Worm (Caenorhabditis elegans) whole organism, L2 larva: ENCODE data around the gene ndx-9.

Experiments used
- C34F6.9 ChIP-seq: fragments of 150-350 bp; optimal IDR thresholded peaks from 2 replicates; lab custom pipeline; 2014; ENCODE audit warnings: missing biosample characterization, missing genetic modification characterization
- F13H6.1 ChIP-seq: sonication (generic microtip); optimal IDR thresholded peaks from 2 replicates; lab custom pipeline; 2016; ENCODE audit warnings: missing genetic modification characterization, missing compliant biosample characterization
- R02D3.7 ChIP-seq: fragments of 150-350 bp; optimal IDR thresholded peaks from 2 replicates; lab custom pipeline; 2014; ENCODE audit warnings: missing biosample characterization, missing genetic modification characterization
- Y55F3AM.14 ChIP-seq: fragments of 200-800 bp; sonication (Bioruptor generic); optimal IDR thresholded peaks from 2 replicates; lab custom pipeline; 2018; ENCODE audit warnings: mild to moderate bottlenecking, missing genetic modification characterization, missing compliant biosample characterization
- alr-1 ChIP-seq: fragments of 150-350 bp; optimal IDR thresholded peaks from 2 replicates; lab custom pipeline; 2014; ENCODE audit warnings: missing biosample characterization, missing genetic modification characterization
- aly-2 ChIP-seq: fragments of 150-350 bp; optimal IDR thresholded peaks from 2 replicates; lab custom pipeline; 2014; ENCODE audit warnings: missing biosample characterization, missing genetic modification characterization
- ama-1 ChIP-seq: fragments of 150-350 bp; optimal IDR thresholded peaks from 2 replicates; lab custom pipeline; 2018; ENCODE audit warnings: inconsistent platforms
- ceh-82 ChIP-seq: fragments of 150-350 bp; optimal IDR thresholded peaks from 2 replicates; lab custom pipeline; 2014; ENCODE audit warnings: missing biosample characterization, missing genetic modification characterization
- crh-2 ChIP-seq: sonication (generic microtip); optimal IDR thresholded peaks from 2 replicates; lab custom pipeline; 2017; ENCODE audit warnings: missing biosample characterization, missing genetic modification characterization
- dmd-4 ChIP-seq: sonication (generic microtip); optimal IDR thresholded peaks from 2 replicates; lab custom pipeline; 2017; ENCODE audit warnings: missing biosample characterization, missing genetic modification characterization
- elt-1 ChIP-seq: fragments of 150-350 bp; optimal IDR thresholded peaks from 2 replicates; lab custom pipeline; 2014; ENCODE audit warnings: missing biosample characterization, missing genetic modification characterization
- elt-3 ChIP-seq: sonication (generic microtip); optimal IDR thresholded peaks from 2 replicates; lab custom pipeline; 2017; ENCODE audit warnings: missing biosample characterization, missing genetic modification characterization
- fos-1 ChIP-seq: fragments of 150-350 bp; optimal IDR thresholded peaks from 2 replicates; lab custom pipeline; 2014; ENCODE audit warnings: missing biosample characterization, missing genetic modification characterization
- gmeb-1 ChIP-seq: fragments of 150-350 bp; optimal IDR thresholded peaks from 2 replicates; lab custom pipeline; 2014; ENCODE audit warnings: missing biosample characterization, missing genetic modification characterization
- lin-11 ChIP-seq: fragments of 150-350 bp; sonication (generic microtip); optimal IDR thresholded peaks from 2 replicates; lab custom pipeline; 2014; ENCODE audit warnings: missing biosample characterization, missing genetic modification characterization, inconsistent platforms, mixed read lengths
- lin-13 ChIP-seq: fragments of 150-350 bp; optimal IDR thresholded peaks from 2 replicates; lab custom pipeline; 2014; ENCODE audit warnings: missing biosample characterization, missing genetic modification reagents, missing genetic modification characterization
- lin-39 ChIP-seq: fragments of 150-350 bp; optimal IDR thresholded peaks from 2 replicates; lab custom pipeline; 2014; ENCODE audit warnings: missing biosample characterization, missing genetic modification reagents, missing genetic modification characterization
- lsy-2 ChIP-seq, 2 experiments: fragments of 150-350 bp in 1 of 2; sonication (generic microtip) in 1 of 2; optimal IDR thresholded peaks; 2 replicates each; lab custom pipeline; 2014 to 2017; ENCODE audit warnings: missing biosample characterization in 2 of 2, missing genetic modification characterization in 2 of 2
- mab-5 ChIP-seq: fragments of 150-350 bp; optimal IDR thresholded peaks from 2 replicates; lab custom pipeline; 2014; ENCODE audit warnings: missing biosample characterization, missing genetic modification characterization
- mbf-1 ChIP-seq: sonication (generic microtip); optimal IDR thresholded peaks from 2 replicates; lab custom pipeline; 2017; ENCODE audit warnings: missing biosample characterization, missing genetic modification characterization
- nhr-10 ChIP-seq: sonication (generic microtip); optimal IDR thresholded peaks from 2 replicates; lab custom pipeline; 2017; ENCODE audit warnings: missing biosample characterization, missing genetic modification characterization
- nhr-11 ChIP-seq: fragments of 150-350 bp; optimal IDR thresholded peaks from 2 replicates; lab custom pipeline; 2014; ENCODE audit warnings: missing biosample characterization, missing genetic modification characterization
- nhr-12 ChIP-seq: fragments of 150-350 bp; optimal IDR thresholded peaks from 2 replicates; lab custom pipeline; 2014; ENCODE audit warnings: missing biosample characterization, missing genetic modification characterization
- nhr-129 ChIP-seq: fragments of 150-350 bp; optimal IDR thresholded peaks from 2 replicates; lab custom pipeline; 2014; ENCODE audit warnings: missing biosample characterization, missing genetic modification characterization
- nhr-21 ChIP-seq: fragments of 150-350 bp; optimal IDR thresholded peaks from 2 replicates; lab custom pipeline; 2014; ENCODE audit warnings: missing biosample characterization, missing genetic modification characterization
- nhr-23 ChIP-seq: fragments of 150-350 bp; optimal IDR thresholded peaks from 2 replicates; lab custom pipeline; 2014; ENCODE audit warnings: missing biosample characterization, missing genetic modification reagents, missing genetic modification characterization
- nhr-237 ChIP-seq: fragments of 150-350 bp; optimal IDR thresholded peaks from 2 replicates; lab custom pipeline; 2014; ENCODE audit warnings: missing biosample characterization, missing genetic modification characterization
- nhr-25 ChIP-seq: fragments of 150-350 bp; sonication (generic microtip); optimal IDR thresholded peaks from 3 replicates; lab custom pipeline; 2014; ENCODE audit warnings: missing biosample characterization, missing genetic modification characterization
- nhr-6 ChIP-seq: fragments of 150-350 bp; optimal IDR thresholded peaks from 2 replicates; lab custom pipeline; 2014; ENCODE audit warnings: missing biosample characterization, missing genetic modification characterization
- nhr-77 ChIP-seq: fragments of 150-350 bp; optimal IDR thresholded peaks from 2 replicates; lab custom pipeline; 2014; ENCODE audit warnings: missing biosample characterization, missing genetic modification characterization
- sem-4 ChIP-seq: fragments of 150-350 bp; optimal IDR thresholded peaks from 2 replicates; lab custom pipeline; 2014; ENCODE audit warnings: missing biosample characterization, missing genetic modification reagents, missing genetic modification characterization
- sma-3 ChIP-seq: sonication (generic microtip); optimal IDR thresholded peaks from 2 replicates; lab custom pipeline; 2016; ENCODE audit warnings: missing genetic modification reagents, missing genetic modification characterization, missing compliant biosample characterization
- sma-9 ChIP-seq, 2 experiments: fragments of 150-350 bp in 1 of 2; sonication (generic microtip) in 1 of 2; optimal IDR thresholded peaks; 2 replicates each; lab custom pipeline; 2014 to 2016; ENCODE audit warnings: missing genetic modification characterization in 2 of 2, mild to moderate bottlenecking in 1 of 2, missing biosample characterization in 1 of 2, missing compliant biosample characterization in 1 of 2, missing genetic modification reagents in 1 of 2, moderate library complexity in 1 of 2
- unc-39 ChIP-seq: fragments of 150-350 bp; optimal IDR thresholded peaks from 2 replicates; lab custom pipeline; 2014; ENCODE audit warnings: missing biosample characterization, missing genetic modification characterization
- unc-55 ChIP-seq: fragments of 150-350 bp; sonication (generic microtip); optimal IDR thresholded peaks from 3 replicates; lab custom pipeline; 2014; ENCODE audit warnings: missing biosample characterization, missing genetic modification reagents, missing genetic modification characterization
- unc-62 ChIP-seq: fragments of 150-350 bp; optimal IDR thresholded peaks from 2 replicates; lab custom pipeline; 2014; ENCODE audit warnings: missing biosample characterization, missing genetic modification reagents, missing genetic modification characterization
- zag-1 ChIP-seq: fragments of 150-350 bp; optimal IDR thresholded peaks from 2 replicates; lab custom pipeline; 2014; ENCODE audit warnings: missing biosample characterization, missing genetic modification characterization
- ztf-1 ChIP-seq: fragments of 200-800 bp; sonication (Bioruptor generic); conservative IDR thresholded peaks from 2 replicates; pipeline ENCODE4 v1.3.6; 2022; ENCODE audit warnings: missing genetic modification characterization, missing compliant biosample characterization
- ztf-11 ChIP-seq: sonication (generic microtip); optimal IDR thresholded peaks from 2 replicates; lab custom pipeline; 2017; ENCODE audit warnings: missing biosample characterization, missing genetic modification characterization
- ztf-4 ChIP-seq: fragments of 150-350 bp; optimal IDR thresholded peaks from 2 replicates; lab custom pipeline; 2014; ENCODE audit warnings: missing biosample characterization, missing genetic modification characterization

The ndx-9 gene

ce11 chrIV:11038665-11039064, 26.8 kb upstream of the ndx-9 start:
- TF ChIP-seq unc-55 (GFP tag; lab: Kevin White, UChicago) = peak; percentile 64
- no peak for TF ChIP-seq mbf-1 (tag; lab: Kevin White, UChicago)
- TF ChIP-seq gmeb-1 = no peak
- TF ChIP-seq C34F6.9 (tag; lab: Kevin White, UChicago) = peak; percentile 53
- TF ChIP-seq elt-1 = no peak
- no peak for TF ChIP-seq nhr-23 (tag; lab: Kevin White, UChicago)
- TF ChIP-seq mab-5 = no peak
- no peak for TF ChIP-seq ama-1 (lab: Kevin White, UChicago)
- TF ChIP-seq nhr-10 = no peak
- TF ChIP-seq Y55F3AM.14 = no peak
- TF ChIP-seq unc-62 (GFP tag; lab: Kevin White, UChicago) = no peak
- no peak for TF ChIP-seq unc-39
- no peak for TF ChIP-seq elt-3 (tag; lab: Kevin White, UChicago)
- TF ChIP-seq ztf-4 (tag; lab: Kevin White, UChicago) = no peak
- no peak for TF ChIP-seq sma-9 (GFP tag; optimal IDR thresholded peaks at IDR 0.05; lab: Kevin White, UChicago)
- no peak for TF ChIP-seq sma-9 (tag; optimal IDR thresholded peaks at IDR 0.05; lab: Kevin White, UChicago)
- no peak for TF ChIP-seq ztf-1
- TF ChIP-seq alr-1 (tag; lab: Kevin White, UChicago) = no peak

ce11 chrIV:11038618-11038664, 26.6 kb upstream of the ndx-9 start, which contains the start of gene kdin-1:
Gene kdin-1 (plus strand): TSS chrIV:11038655.
- no peak for TF ChIP-seq ceh-82

- no peak for TF ChIP-seq nhr-237
- no peak for TF ChIP-seq lin-11 (tag; lab: Kevin White, UChicago)
- TF ChIP-seq C34F6.9 (tag; lab: Kevin White, UChicago) = no peak
- no peak for TF ChIP-seq sma-3 (GFP tag; lab: Kevin White, UChicago)
- TF ChIP-seq elt-1 = no peak
- TF ChIP-seq lin-13 (GFP tag; lab: Kevin White, UChicago) = no peak
- TF ChIP-seq lin-39 = no peak
- no peak for TF ChIP-seq dmd-4
- no peak for TF ChIP-seq nhr-11 (tag; lab: Kevin White, UChicago)
- no peak for TF ChIP-seq F13H6.1
- no peak for TF ChIP-seq lsy-2 (tag; optimal IDR thresholded peaks at IDR 0.05; lab: Kevin White, UChicago)
- TF ChIP-seq aly-2 (tag; lab: Kevin White, UChicago) = no peak
- no peak for TF ChIP-seq zag-1 (tag; lab: Kevin White, UChicago)
Measured at ce11 chrIV:11038218-11038617, 26.4 kb upstream of the ndx-9 start.

ce11 chrIV:11037118-11037719, 25.4 kb upstream of the ndx-9 start:
- TF ChIP-seq lsy-2 (tag; optimal IDR thresholded peaks at IDR 0.05; lab: Kevin White, UChicago) (peak in 1 of 2 experiments; percentile 33), gmeb-1 (no peak), zag-1 (tag; lab: Kevin White, UChicago) (peak; percentile 22), fos-1 (tag; lab: Kevin White, UChicago) (peak; percentile 73)

DNA sequence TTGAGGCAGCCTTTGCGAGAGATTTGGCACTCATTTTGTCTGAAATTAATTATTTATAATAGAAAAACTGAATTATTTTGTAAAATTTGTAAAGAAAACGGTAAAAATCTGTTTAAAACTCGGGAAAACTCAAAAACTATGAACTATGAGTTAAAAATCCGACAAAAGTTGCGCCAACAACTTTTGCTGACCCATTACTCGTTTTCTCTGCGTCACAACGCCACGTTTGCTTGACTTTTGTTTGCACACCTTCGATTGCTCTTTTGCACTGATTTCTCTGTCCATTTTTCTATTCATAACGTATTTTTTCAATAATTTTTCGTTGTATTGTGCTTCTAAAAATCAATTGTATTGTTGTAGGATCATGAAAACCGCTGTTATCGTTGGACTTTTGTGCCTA, 24.4 kb upstream of the ndx-9 start, which contains the start of gene fkb-1:
Gene fkb-1 (plus strand): TSS at position 361 of the 400 bp plus-strand sequence.
- TF ChIP-seq gmeb-1 (peak; percentile 77), nhr-12 (tag; lab: Kevin White, UChicago) (no peak), ama-1 (lab: Kevin White, UChicago) (no peak), fos-1 (tag; lab: Kevin White, UChicago) (peak; percentile 74), nhr-21 (tag; lab: Kevin White, UChicago) (peak; percentile 19), lin-11 (tag; lab: Kevin White, UChicago) (peak; percentile 44), nhr-25 (tag; lab: Kevin White, UChicago) (peak; percentile 38), lsy-2 (tag; optimal IDR thresholded peaks at IDR 0.05; lab: Kevin White, UChicago) (peak; percentile 49 to 83), sma-9 (GFP tag; optimal IDR thresholded peaks at IDR 0.05; lab: Kevin White, UChicago) (peak; percentile 76), sma-9 (tag; optimal IDR thresholded peaks at IDR 0.05; lab: Kevin White, UChicago) (no peak), nhr-6 (tag; lab: Kevin White, UChicago) (peak; percentile 45), ztf-11 (tag; lab: Kevin White, UChicago) (no peak), zag-1 (tag; lab: Kevin White, UChicago) (peak; percentile 77), R02D3.7 (tag; lab: Kevin White, UChicago) (no peak), sem-4 (tag; lab: Kevin White, UChicago) (peak; percentile 42), F13H6.1 (peak; percentile 59), nhr-77 (tag; lab: Kevin White, UChicago) (no peak), nhr-129 (tag; lab: Kevin White, UChicago) (peak; percentile 72), C34F6.9 (tag; lab: Kevin White, UChicago) (peak; percentile 87), crh-2 (peak; percentile 98), lin-13 (GFP tag; lab: Kevin White, UChicago) (peak; percentile 50), unc-55 (GFP tag; lab: Kevin White, UChicago) (peak; percentile 79), sma-3 (GFP tag; lab: Kevin White, UChicago) (peak; percentile 32)
- TF ChIP-seq, all 48 proteins: peak for 17
